Worm (Caenorhabditis elegans): ENCODE measurements around the gene tag-325.

tag-325 gene

DNA sequence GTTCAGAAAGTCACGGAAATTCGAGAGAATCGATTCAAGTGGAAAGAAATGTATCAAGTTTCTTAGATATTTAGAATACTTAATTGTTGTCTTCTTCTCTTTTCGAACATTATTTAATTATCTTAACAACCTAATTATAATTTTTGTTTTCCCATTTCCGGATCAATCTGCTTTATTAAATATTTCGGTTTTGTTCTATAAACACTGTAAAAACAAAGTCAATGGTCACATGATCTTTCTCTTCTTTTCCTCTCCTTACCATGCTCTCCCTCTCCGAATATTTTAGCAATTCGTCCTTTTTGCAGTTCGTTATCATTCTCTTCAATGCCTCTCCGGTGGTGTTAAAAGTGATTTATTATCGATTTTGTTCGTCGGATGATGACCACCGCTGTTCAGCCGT lies at the start of gene tag-325:
Gene tag-325 (plus strand): TSS at position 301 of the 400 bp plus-strand sequence.
- TF ChIP-seq ets-4 (GFP tag; optimal IDR thresholded peaks at IDR 0.05) = no peak
- TF ChIP-seq nfya-1 (tag; optimal IDR thresholded peaks at IDR 0.05; ENCODE audit: borderline replicate concordance, insufficient read depth) = no peak
- no peak for TF ChIP-seq lsl-1 (GFP tag; optimal IDR thresholded peaks at IDR 0.05)
- TF ChIP-seq cebp-1 (GFP tag; IDR thresholded peaks at IDR 0.05) = no peak
- peak; percentile 60 for TF ChIP-seq cebp-1 (tag; optimal IDR thresholded peaks at IDR 0.05)
- no peak for TF ChIP-seq lir-1 (GFP tag; conservative IDR thresholded peaks at IDR 0.05)

ce11 chrIII:4748109-4748508 lies 48.5 kb upstream of the tag-325 start, which contains the start of gene col-89:
col-89 (plus strand) TSS chrIII:4748127.
- TF ChIP-seq lin-54 (GFP tag; optimal IDR thresholded peaks at IDR 0.05) (no peak), hsf-1 (GFP tag; IDR thresholded peaks at IDR 0.05) (no peak), ceh-91 (GFP tag; IDR thresholded peaks at IDR 0.05) (no peak), snpc-1.3 (tag; optimal IDR thresholded peaks at IDR 0.05; ENCODE audit: insufficient read depth) (no peak), ztf-28 (GFP tag; IDR thresholded peaks at IDR 0.05) (no peak), mel-28 (tag; optimal IDR thresholded peaks at IDR 0.05; ENCODE audit: borderline replicate concordance) (no peak), lag-1 (GFP tag; IDR thresholded peaks at IDR 0.05) (no peak), aptf-2 (GFP tag; conservative IDR thresholded peaks at IDR 0.05) (no peak), mcd-1 (GFP tag; IDR thresholded peaks at IDR 0.05) (no peak)

- no peak for TF ChIP-seq madf-6 (GFP tag; IDR thresholded peaks at IDR 0.05)
- TF ChIP-seq sea-2 (GFP tag; IDR thresholded peaks at IDR 0.05) = no peak
- TF ChIP-seq mes-4 (tag; optimal IDR thresholded peaks at IDR 0.05) = no peak
- TF ChIP-seq egl-44 (GFP tag; IDR thresholded peaks at IDR 0.05) = no peak
- TF ChIP-seq zfh-2 (GFP tag; conservative IDR thresholded peaks at IDR 0.05) = peak; percentile 93
- TF ChIP-seq mxl-1 (tag; optimal IDR thresholded peaks at IDR 0.05) = no peak
- TF ChIP-seq somi-1 (GFP tag; optimal IDR thresholded peaks at IDR 0.05) = no peak
- no peak for TF ChIP-seq lag-1 (GFP tag; IDR thresholded peaks at IDR 0.05)
- no peak for TF ChIP-seq egl-18 (GFP tag; IDR thresholded peaks at IDR 0.05)
- TF ChIP-seq hmg-20 (GFP tag; IDR thresholded peaks at IDR 0.05) = no peak
- TF ChIP-seq egrh-3 (GFP tag; IDR thresholded peaks at IDR 0.05) = peak; percentile 90
- no peak for TF ChIP-seq C17E4.6 (GFP tag; IDR thresholded peaks at IDR 0.05)
- TF ChIP-seq C06A6.2 (GFP tag; conservative IDR thresholded peaks at IDR 0.05) = no peak
- TF ChIP-seq dpff-1 (tag; optimal IDR thresholded peaks at IDR 0.05) = no peak
Observed at ce11 chrIII:4748666-4749065, 48.0 kb upstream of the tag-325 start.

DNA sequence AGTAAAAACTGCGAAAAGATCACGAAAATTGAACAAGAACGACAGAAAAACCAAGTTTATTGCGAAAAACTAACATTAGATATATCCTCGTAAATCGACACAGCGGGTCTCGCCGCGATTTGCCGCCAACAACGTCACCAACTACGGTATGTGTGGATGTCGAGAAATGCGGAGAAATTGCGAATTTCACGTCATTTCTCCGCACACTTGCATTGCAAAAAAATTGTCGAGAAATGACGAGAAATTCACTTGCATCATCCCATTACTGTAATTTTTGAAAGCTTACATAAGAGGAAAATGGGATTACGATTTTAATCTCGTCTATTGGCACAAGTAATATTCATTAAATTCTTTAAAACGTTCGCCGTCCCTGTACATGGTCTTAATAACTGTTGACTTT lies 44.1 kb upstream of the tag-325 start:
- TF ChIP-seq hmg-1.2 (GFP tag; IDR thresholded peaks at IDR 0.05) = peak; percentile 67
- peak; percentile 55 for TF ChIP-seq rcor-1 (GFP tag; IDR thresholded peaks at IDR 0.05)
- peak; percentile 75 for TF ChIP-seq dox-1 (GFP tag; IDR thresholded peaks at IDR 0.05)
- peak; percentile 39; the same call in 1 of the 2 replicates for TF ChIP-seq hmg-20 (GFP tag; IDR thresholded peaks at IDR 0.05)
- peak; percentile 68 for TF ChIP-seq pbrm-1 (GFP tag; IDR thresholded peaks at IDR 0.05)
- peak; percentile 80 for TF ChIP-seq K11D2.4 (GFP tag; IDR thresholded peaks at IDR 0.05)
- TF ChIP-seq D2030.7 (GFP tag; IDR thresholded peaks at IDR 0.05) = peak; percentile 58
- TF ChIP-seq C06A6.2 (GFP tag; conservative IDR thresholded peaks at IDR 0.05) = peak; percentile 41; the same call in 1 of the 2 replicates
- TF ChIP-seq mcd-1 (GFP tag; IDR thresholded peaks at IDR 0.05) = peak; percentile 87
- TF ChIP-seq ekl-4 (GFP tag; IDR thresholded peaks at IDR 0.05) = peak; percentile 91
- TF ChIP-seq Y95B8A.8 (GFP tag; IDR thresholded peaks at IDR 0.05) = 0 out of 2 replicates have a peak, but pooled peaks have one; percentile 23
- TF ChIP-seq F33H1.4 (GFP tag; IDR thresholded peaks at IDR 0.05) = peak; percentile 99
- peak; percentile 82 for TF ChIP-seq hsf-1 (GFP tag; IDR thresholded peaks at IDR 0.05)
- TF ChIP-seq madf-6 (GFP tag; IDR thresholded peaks at IDR 0.05) = peak; percentile 80
- TF ChIP-seq ceh-100 (GFP tag; IDR thresholded peaks at IDR 0.05) = peak; percentile 52
- TF ChIP-seq madf-3 (GFP tag; IDR thresholded peaks at IDR 0.05) = 0 out of 2 replicates have a peak, but pooled peaks have one; percentile 25
- peak; percentile 62 for TF ChIP-seq ceh-91 (GFP tag; IDR thresholded peaks at IDR 0.05)

All from whole organism, young adult.